Worm (Caenorhabditis elegans) whole organism, midembryonic: ENCODE results near the gene ZC239.16.
"Not testable (repeated sequence)": the region's sequence is repeated elsewhere in the genome, so short reads cannot be mapped to it uniquely, and the experiment has no call there.

Experiments
- T22C8.4 ChIP-seq: fragments of 200-800 bp; sonication (Bioruptor generic); IDR thresholded peaks from 2 replicates; pipeline ENCODE4 v1.3.6; 2022; ENCODE audit warnings: missing genetic modification characterization, missing compliant biosample characterization
- cog-1 ChIP-seq: sonication (generic microtip); optimal IDR thresholded peaks from 2 replicates; lab custom pipeline; 2016; ENCODE audit warnings: missing genetic modification characterization, missing compliant biosample characterization
- flt-1 ChIP-seq: fragments of 200-800 bp; sonication (Bioruptor generic); IDR thresholded peaks from 2 replicates; pipeline ENCODE4 v1.3.6; 2022; ENCODE audit warnings: missing genetic modification characterization, missing compliant biosample characterization
- klf-2 ChIP-seq: fragments of 200-800 bp; sonication (Bioruptor generic); conservative IDR thresholded peaks from 2 replicates; pipeline ENCODE4 v1.3.6; 2022; ENCODE audit warnings: missing genetic modification reagents, missing genetic modification characterization, missing compliant biosample characterization
- med-1 ChIP-seq: sonication (generic microtip); optimal IDR thresholded peaks from 2 replicates; lab custom pipeline; 2017; ENCODE audit warnings: missing genetic modification characterization, mild to moderate bottlenecking, missing compliant biosample characterization, antibody characterized with exemption, missing genetic modification reagents; ENCODE audit not compliant: insufficient read depth
- ref-1 ChIP-seq: fragments of 200-800 bp; sonication (Bioruptor generic); conservative IDR thresholded peaks from 2 replicates; pipeline ENCODE4 v1.3.6; 2022; ENCODE audit warnings: missing genetic modification reagents, missing genetic modification characterization, missing compliant biosample characterization
- tab-1 ChIP-seq: fragments of 200-800 bp; sonication (Bioruptor generic); IDR thresholded peaks from 2 replicates; pipeline ENCODE4 v1.3.6; 2022; ENCODE audit warnings: missing genetic modification characterization, missing compliant biosample characterization
- ztf-23 ChIP-seq: fragments of 200-800 bp; sonication (Bioruptor generic); IDR thresholded peaks from 2 replicates; pipeline ENCODE4 v1.3.6; 2022; ENCODE audit warnings: missing genetic modification reagents, missing genetic modification characterization, missing compliant biosample characterization
- ztf-29 ChIP-seq: fragments of 200-800 bp; sonication (Bioruptor generic); IDR thresholded peaks from 2 replicates; pipeline ENCODE4 v1.3.6; 2022; ENCODE audit warnings: missing genetic modification reagents, missing genetic modification characterization, missing compliant biosample characterization

The ZC239.16 gene

ce11 chrII:3230422-3230821 is 5.3 kb upstream of the ZC239.16 start, which contains the start of gene srh-297:
TSS of gene srh-297 (minus strand) at chrII:3230522.
- no peak for TF ChIP-seq ztf-29
- TF ChIP-seq ztf-23: no peak
- TF ChIP-seq cog-1 (tag; lab: Kevin White, UChicago): no peak
- TF ChIP-seq flt-1 (GFP tag; lab: Robert Waterston, UW): no peak
- TF ChIP-seq med-1 (GFP tag; lab: Kevin White, UChicago): no peak
- no peak for TF ChIP-seq T22C8.4 (GFP tag; lab: Robert Waterston, UW)
- no peak for TF ChIP-seq klf-2 (GFP tag; lab: Robert Waterston, UW)
- TF ChIP-seq tab-1 (GFP tag; lab: Robert Waterston, UW): no peak
- no peak for TF ChIP-seq ref-1 (GFP tag; lab: Robert Waterston, UW)

- no peak for TF ChIP-seq T22C8.4 (GFP tag; lab: Robert Waterston, UW)
- TF ChIP-seq ztf-23: no peak
- TF ChIP-seq med-1 (GFP tag; lab: Kevin White, UChicago): no peak
- TF ChIP-seq ztf-29: no peak
- TF ChIP-seq flt-1 (GFP tag; lab: Robert Waterston, UW): no peak
- TF ChIP-seq cog-1 (tag; lab: Kevin White, UChicago): no peak
- TF ChIP-seq klf-2 (GFP tag; lab: Robert Waterston, UW): no peak
- TF ChIP-seq tab-1 (GFP tag; lab: Robert Waterston, UW): no peak
- no peak for TF ChIP-seq ref-1 (GFP tag; lab: Robert Waterston, UW)
These were observed 661 bp upstream of the ZC239.16 start, which contains the start of gene ZC239.17 for ce11 chrII:3225780-3226179. TSS of gene ZC239.17 (minus strand) at chrII:3225880.

- TF ChIP-seq ztf-23: no peak
- TF ChIP-seq ref-1 (GFP tag; lab: Robert Waterston, UW): no peak
- TF ChIP-seq klf-2 (GFP tag; lab: Robert Waterston, UW): no peak
- TF ChIP-seq T22C8.4 (GFP tag; lab: Robert Waterston, UW): no peak
- no peak for TF ChIP-seq cog-1 (tag; lab: Kevin White, UChicago)
- no peak for TF ChIP-seq tab-1 (GFP tag; lab: Robert Waterston, UW)
- no peak for TF ChIP-seq ztf-29
- no peak for TF ChIP-seq med-1 (GFP tag; lab: Kevin White, UChicago)
- no peak for TF ChIP-seq flt-1 (GFP tag; lab: Robert Waterston, UW)
These were observed 488 bp downstream of the ZC239.16 start, which contains the start of gene ZC239.15 for ce11 chrII:3224631-3225030. TSS of gene ZC239.15 (minus strand) at chrII:3224731.

ce11 chrII:3222686-3223085 is 2.4 kb downstream of the ZC239.16 start, which contains the start of gene ZC239.13:
TSS of gene ZC239.13 (minus strand) at chrII:3222839.
- no peak for TF ChIP-seq ztf-29
- TF ChIP-seq med-1 (GFP tag; lab: Kevin White, UChicago): no peak
- no peak for TF ChIP-seq tab-1 (GFP tag; lab: Robert Waterston, UW)
- no peak for TF ChIP-seq T22C8.4 (GFP tag; lab: Robert Waterston, UW)
- no peak for TF ChIP-seq klf-2 (GFP tag; lab: Robert Waterston, UW)
- TF ChIP-seq cog-1 (tag; lab: Kevin White, UChicago): no peak
- no peak for TF ChIP-seq ztf-23
- no peak for TF ChIP-seq flt-1 (GFP tag; lab: Robert Waterston, UW)
- TF ChIP-seq ref-1 (GFP tag; lab: Robert Waterston, UW): no peak

- no peak for TF ChIP-seq med-1 (GFP tag; lab: Kevin White, UChicago)
- TF ChIP-seq ztf-23: no peak
- no peak for TF ChIP-seq tab-1 (GFP tag; lab: Robert Waterston, UW)
- TF ChIP-seq flt-1 (GFP tag; lab: Robert Waterston, UW): no peak
- no peak for TF ChIP-seq cog-1 (tag; lab: Kevin White, UChicago)
- TF ChIP-seq ref-1 (GFP tag; lab: Robert Waterston, UW): no peak
These were observed 3.4 kb downstream of the ZC239.16 start, which contains the start of gene ZC239.14 for ce11 chrII:3221730-3222129. TSS of gene ZC239.14 (minus strand) at chrII:3222034.

- TF ChIP-seq med-1 (GFP tag; lab: Kevin White, UChicago) (no peak), flt-1 (GFP tag; lab: Robert Waterston, UW) (no peak), ref-1 (GFP tag; lab: Robert Waterston, UW) (no peak), T22C8.4 (GFP tag; lab: Robert Waterston, UW) (no peak), tab-1 (GFP tag; lab: Robert Waterston, UW) (no peak), ztf-29 (no peak), ztf-23 (no peak), cog-1 (tag; lab: Kevin White, UChicago) (no peak), klf-2 (GFP tag; lab: Robert Waterston, UW) (no peak)
These were observed 4.4 kb downstream of the ZC239.16 start, which contains the start of gene ZC239.22 for ce11 chrII:3220723-3221122. TSS of gene ZC239.22 (minus strand) at chrII:3220823.

ce11 chrII:3215762-3216161 is 9.4 kb downstream of the ZC239.16 start, which contains the start of gene ZC239.3:
TSS of gene ZC239.3 (plus strand) at chrII:3216062.
- TF ChIP-seq tab-1 (GFP tag; lab: Robert Waterston, UW); flt-1 (GFP tag; lab: Robert Waterston, UW); cog-1 (tag; lab: Kevin White, UChicago): not testable (repeated sequence)

- TF ChIP-seq med-1 (GFP tag; lab: Kevin White, UChicago) (no peak), T22C8.4 (GFP tag; lab: Robert Waterston, UW) (no peak), tab-1 (GFP tag; lab: Robert Waterston, UW) (no peak), ref-1 (GFP tag; lab: Robert Waterston, UW) (no peak), ztf-29 (no peak), klf-2 (GFP tag; lab: Robert Waterston, UW) (no peak), ztf-23 (no peak), cog-1 (tag; lab: Kevin White, UChicago) (no peak), flt-1 (GFP tag; lab: Robert Waterston, UW) (no peak)
These were observed 11.2 kb downstream of the ZC239.16 start, which contains the start of gene ZC239.4 for ce11 chrII:3213898-3214297. TSS of gene ZC239.4 (plus strand) at chrII:3214198.

- TF ChIP-seq tab-1 (GFP tag; lab: Robert Waterston, UW): no peak
- no peak for TF ChIP-seq T22C8.4 (GFP tag; lab: Robert Waterston, UW)
- no peak for TF ChIP-seq flt-1 (GFP tag; lab: Robert Waterston, UW)
- TF ChIP-seq klf-2 (GFP tag; lab: Robert Waterston, UW): no peak
- TF ChIP-seq cog-1 (tag; lab: Kevin White, UChicago): no peak
- TF ChIP-seq ref-1 (GFP tag; lab: Robert Waterston, UW): no peak
- TF ChIP-seq ztf-29: no peak
- no peak for TF ChIP-seq med-1 (GFP tag; lab: Kevin White, UChicago)
- TF ChIP-seq ztf-23: no peak
These were observed 14.8 kb downstream of the ZC239.16 start, which contains the start of gene ZC239.5 for ce11 chrII:3210365-3210764. TSS of gene ZC239.5 (plus strand) at chrII:3210665.
